Fruit fly (Drosophila melanogaster) whole organism, wandering third instar larva: ENCODE measurements around the gene Lst8.

Experiments
- Abd-B ChIP-seq: fragments of >200 bp; optimal IDR thresholded peaks from 2 replicates; lab custom pipeline; 2017; ENCODE audit warnings: missing biosample characterization, missing genetic modification characterization
- CG9705 ChIP-seq: fragments of 200-800 bp; sonication (Bioruptor generic); optimal IDR thresholded peaks from 2 replicates; lab custom pipeline; 2018; ENCODE audit warnings: missing biosample characterization, mild to moderate bottlenecking, missing genetic modification characterization
- CrebA ChIP-seq: fragments of 200-800 bp; sonication (Bioruptor generic); optimal IDR thresholded peaks from 2 replicates; lab custom pipeline; 2016; ENCODE audit warnings: missing biosample characterization, mild to moderate bottlenecking, missing genetic modification characterization, borderline replicate concordance
- Dfd ChIP-seq: fragments of >200 bp; optimal IDR thresholded peaks from 2 replicates; lab custom pipeline; 2017; ENCODE audit warnings: missing biosample characterization, missing genetic modification characterization
- GATAd ChIP-seq: sonication (Bioruptor generic); optimal IDR thresholded peaks from 2 replicates; lab custom pipeline; 2016; ENCODE audit warnings: missing biosample characterization, missing genetic modification characterization
- HLH106 ChIP-seq: fragments of 200-800 bp; optimal IDR thresholded peaks from 3 replicates; lab custom pipeline; 2019; ENCODE audit warnings: missing biosample characterization, mild to moderate bottlenecking, missing genetic modification characterization, moderate library complexity
- Hnf4 ChIP-seq: fragments of 200-800 bp; sonication (Bioruptor generic); optimal IDR thresholded peaks from 2 replicates; lab custom pipeline; 2016; ENCODE audit warnings: missing biosample characterization, mild to moderate bottlenecking, missing genetic modification characterization
- Hr83 ChIP-seq: fragments of 200-300 bp; sonication (Bioruptor generic); optimal IDR thresholded peaks from 2 replicates; lab custom pipeline; 2016; ENCODE audit warnings: missing biosample characterization, mild to moderate bottlenecking, missing genetic modification characterization, moderate library complexity; ENCODE audit not compliant: poor library complexity, severe bottlenecking
- Jra ChIP-seq: sonication (Bioruptor generic); optimal IDR thresholded peaks from 2 replicates; lab custom pipeline; 2016; ENCODE audit warnings: missing biosample characterization, missing genetic modification characterization
- Mio ChIP-seq: sonication (Bioruptor generic); optimal IDR thresholded peaks from 2 replicates; lab custom pipeline; 2016; ENCODE audit warnings: missing biosample characterization, missing genetic modification characterization
- N ChIP-seq: fragments of >200 bp; optimal IDR thresholded peaks from 2 replicates; lab custom pipeline; 2018; ENCODE audit warnings: missing biosample characterization, missing external identifiers, missing genetic modification characterization
- OdsH ChIP-seq: fragments of 200-800 bp; sonication (Bioruptor generic); optimal IDR thresholded peaks from 2 replicates; lab custom pipeline; 2016; ENCODE audit warnings: missing biosample characterization, mild to moderate bottlenecking, missing genetic modification characterization
- Rel ChIP-seq, 2 experiments: fragments of 200-800 bp; sonication (Bioruptor generic) in 1 of 2; optimal IDR thresholded peaks; 2 replicates in 1 of 2; 3 replicates in 1 of 2; lab custom pipeline; 2016 to 2019; ENCODE audit warnings: mild to moderate bottlenecking in 2 of 2, missing biosample characterization in 2 of 2, missing genetic modification characterization in 2 of 2, moderate library complexity in 1 of 2
- Sp1 ChIP-seq: fragments of 200-800 bp; sonication (Bioruptor generic); optimal IDR thresholded peaks from 3 replicates; lab custom pipeline; 2019; ENCODE audit warnings: missing biosample characterization, mild to moderate bottlenecking, missing genetic modification characterization, moderate library complexity
- br ChIP-seq: fragments of 200-800 bp; sonication (Bioruptor generic); optimal IDR thresholded peaks from 2 replicates; lab custom pipeline; 2016; ENCODE audit warnings: missing biosample characterization, missing genetic modification characterization
- brk ChIP-seq: fragments of 200-800 bp; sonication (Bioruptor generic); optimal IDR thresholded peaks from 2 replicates; lab custom pipeline; 2016; ENCODE audit warnings: missing biosample characterization, mild to moderate bottlenecking, missing genetic modification characterization
- dmrt93B ChIP-seq: fragments of 200-800 bp; sonication (Bioruptor generic); optimal IDR thresholded peaks from 2 replicates; lab custom pipeline; 2018; ENCODE audit warnings: missing biosample characterization, mild to moderate bottlenecking, missing genetic modification characterization
- dsf ChIP-seq: sonication (Bioruptor generic); optimal IDR thresholded peaks from 2 replicates; lab custom pipeline; 2016; ENCODE audit warnings: missing biosample characterization, missing genetic modification characterization, borderline replicate concordance
- ey ChIP-seq: fragments of 200-800 bp; sonication (Bioruptor generic); optimal IDR thresholded peaks from 2 replicates; lab custom pipeline; 2016; ENCODE audit warnings: missing biosample characterization, missing genetic modification characterization
- foxo ChIP-seq, 2 experiments: fragments of 200-800 bp; sonication (Bioruptor generic); optimal IDR thresholded peaks; 2 replicates in 1 of 2; 3 replicates in 1 of 2; lab custom pipeline; 2016 to 2017; ENCODE audit warnings: missing biosample characterization in 2 of 2, missing genetic modification characterization in 2 of 2
- fru ChIP-seq: fragments of 200-800 bp; sonication (Bioruptor generic); optimal IDR thresholded peaks from 3 replicates; lab custom pipeline; 2016; ENCODE audit warnings: missing biosample characterization, mild to moderate bottlenecking, missing genetic modification characterization
- h ChIP-seq: fragments of 200-800 bp; sonication (Bioruptor generic); optimal IDR thresholded peaks from 3 replicates; lab custom pipeline; 2016; ENCODE audit warnings: missing biosample characterization, mild to moderate bottlenecking, missing genetic modification characterization
- jim ChIP-seq: fragments of 175-275, 200-325 bp; sonication (Bioruptor generic); optimal IDR thresholded peaks from 2 replicates; lab custom pipeline; 2016; ENCODE audit warnings: missing biosample characterization, mild to moderate bottlenecking, missing genetic modification characterization
- pan ChIP-seq: fragments of >200 bp; optimal IDR thresholded peaks from 2 replicates; lab custom pipeline; 2017
- psq ChIP-seq: fragments of 200-800 bp; sonication (Bioruptor generic); optimal IDR thresholded peaks from 3 replicates; lab custom pipeline; 2017; ENCODE audit warnings: missing biosample characterization, mild to moderate bottlenecking, missing genetic modification characterization, moderate library complexity
- rgr ChIP-seq: fragments of 200-800 bp; sonication (Bioruptor generic); optimal IDR thresholded peaks from 3 replicates; lab custom pipeline; 2016; ENCODE audit warnings: missing biosample characterization, mild to moderate bottlenecking, missing genetic modification characterization
- sage ChIP-seq: fragments of 200-800 bp; sonication (Bioruptor generic); optimal IDR thresholded peaks from 2 replicates; lab custom pipeline; 2016; ENCODE audit warnings: missing biosample characterization, mild to moderate bottlenecking, missing genetic modification characterization
- sv ChIP-seq: fragments of 200-800 bp; sonication (Bioruptor generic); optimal IDR thresholded peaks from 3 replicates; lab custom pipeline; 2016; ENCODE audit warnings: missing biosample characterization, missing genetic modification characterization
- tai ChIP-seq: sonication (Bioruptor generic); optimal IDR thresholded peaks from 2 replicates; lab custom pipeline; 2016; ENCODE audit warnings: missing biosample characterization, missing genetic modification characterization
- usp ChIP-seq: fragments of >200 bp; optimal IDR thresholded peaks from 2 replicates; lab custom pipeline; 2017; ENCODE audit warnings: missing biosample characterization, missing genetic modification characterization
- woc ChIP-seq: sonication (Bioruptor generic); optimal IDR thresholded peaks from 2 replicates; lab custom pipeline; 2016; ENCODE audit warnings: missing biosample characterization, mild to moderate bottlenecking, missing genetic modification characterization

Lst8 gene

dm6 chrX:9583440-9584103, 22.2 kb downstream of the Lst8 start (continued):
- no peak for TF ChIP-seq jim (GFP tag; lab: Kevin White, UChicago)

DNA sequence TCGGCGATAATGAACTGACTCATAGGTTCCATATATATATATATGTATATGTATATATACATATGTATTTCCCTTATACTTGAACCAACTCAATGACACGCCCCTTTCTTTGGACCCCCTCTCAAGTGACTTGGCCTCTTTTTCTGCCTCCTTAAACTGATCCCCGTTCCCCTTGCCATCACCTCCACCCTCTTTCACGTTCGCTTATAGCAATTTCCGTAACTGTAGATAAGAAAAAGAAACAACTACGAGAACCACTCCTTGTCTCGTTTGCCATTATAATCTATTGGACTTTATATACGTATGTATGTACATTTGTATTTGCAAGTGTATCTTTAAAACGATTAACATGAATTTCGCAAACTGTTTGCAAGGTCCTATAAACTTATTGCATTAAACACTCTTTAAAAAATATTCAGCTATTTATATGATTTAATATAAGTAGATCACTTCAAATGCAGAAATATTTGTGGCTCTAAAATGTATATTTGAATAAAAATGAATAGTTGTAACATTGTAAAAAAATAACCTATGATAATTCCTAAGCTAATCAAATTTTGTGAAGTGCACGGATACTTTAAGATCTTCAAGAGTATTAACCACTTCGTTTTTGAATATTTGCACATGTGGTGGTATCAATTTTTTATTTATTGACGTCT, 23.0 kb downstream of the Lst8 start:
- TF ChIP-seq Hnf4, result peak; percentile 22
- no peak for TF ChIP-seq dsf (GFP tag; lab: Kevin White, UChicago)
- TF ChIP-seq sage (GFP tag; lab: Kevin White, UChicago), result no peak
- no peak for TF ChIP-seq CrebA (GFP tag; lab: Kevin White, UChicago)
- TF ChIP-seq OdsH (GFP tag; lab: Kevin White, UChicago), result peak; percentile 70
- TF ChIP-seq psq, result peak; percentile 45
- TF ChIP-seq jim (GFP tag; lab: Kevin White, UChicago), result no peak
- peak in 1 of 2 experiments; percentile 73 for TF ChIP-seq foxo (GFP tag; optimal IDR thresholded peaks at IDR 0.05; lab: Kevin White, UChicago)
- no peak for TF ChIP-seq usp (GFP tag; lab: Kevin White, UChicago)
- TF ChIP-seq Sp1 (GFP tag; lab: Kevin White, UChicago), result peak; percentile 76
- no peak for TF ChIP-seq Rel (GFP tag; optimal IDR thresholded peaks at IDR 0.05; lab: Kevin White, UChicago)
- TF ChIP-seq Rel (tag; optimal IDR thresholded peaks at IDR 0.05; lab: Kevin White, UChicago), result peak; percentile 25
- no peak for TF ChIP-seq Hr83 (GFP tag; lab: Kevin White, UChicago)
- no peak for TF ChIP-seq tai (GFP tag; lab: Kevin White, UChicago)
- peak; percentile 70 for TF ChIP-seq HLH106 (tag; lab: Kevin White, UChicago)
- TF ChIP-seq sv (GFP tag; lab: Kevin White, UChicago), result no peak
- no peak for TF ChIP-seq Mio (GFP tag; lab: Kevin White, UChicago)
- peak; percentile 1 for TF ChIP-seq CG9705
- TF ChIP-seq pan (lab: Kevin White, UChicago), result no peak
- peak; percentile 14 for TF ChIP-seq Dfd (GFP tag; lab: Kevin White, UChicago)
- TF ChIP-seq brk (GFP tag; lab: Kevin White, UChicago), result peak; percentile 40
- peak; percentile 36 for TF ChIP-seq br (GFP tag; lab: Kevin White, UChicago)
- peak; percentile 64 for TF ChIP-seq fru (GFP tag; lab: Kevin White, UChicago)
- no peak for TF ChIP-seq GATAd (GFP tag; lab: Kevin White, UChicago)
- no peak for TF ChIP-seq Abd-B
- TF ChIP-seq ey (GFP tag; lab: Kevin White, UChicago), result peak; percentile 55
- TF ChIP-seq rgr (GFP tag; lab: Kevin White, UChicago), result peak; percentile 57
- TF ChIP-seq N (GFP tag; lab: Kevin White, UChicago), result no peak
- peak; percentile 68 for TF ChIP-seq h (GFP tag; lab: Kevin White, UChicago)
- TF ChIP-seq Jra (GFP tag; lab: Kevin White, UChicago), result peak; percentile 20
- peak; percentile 41 for TF ChIP-seq dmrt93B (GFP tag; lab: Kevin White, UChicago)
- TF ChIP-seq woc (GFP tag; lab: Kevin White, UChicago), result peak; percentile 36

DNA sequence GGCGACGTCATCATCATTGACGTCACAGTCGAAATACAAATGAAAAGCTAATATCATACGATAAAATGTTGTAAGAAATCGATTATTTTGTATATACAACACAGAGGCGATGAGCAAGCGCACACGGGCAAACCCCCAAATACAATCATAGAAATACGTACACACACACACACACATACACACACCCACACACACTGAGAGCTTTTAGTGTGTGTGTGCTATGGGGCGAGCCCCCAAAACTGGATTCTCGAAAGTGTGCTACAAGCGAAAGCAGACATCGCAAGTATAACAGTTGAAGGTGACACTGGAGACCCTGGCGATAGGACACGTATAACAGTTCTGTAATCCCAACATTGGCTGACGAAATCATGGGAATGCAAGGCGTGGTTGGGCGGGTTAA, 23.9 kb downstream of the Lst8 start:
- TF ChIP-seq Rel (GFP tag; optimal IDR thresholded peaks at IDR 0.05; lab: Kevin White, UChicago), result no peak
- TF ChIP-seq Rel (tag; optimal IDR thresholded peaks at IDR 0.05; lab: Kevin White, UChicago), result peak; percentile 27
- TF ChIP-seq psq, result peak; percentile 3
- TF ChIP-seq foxo (GFP tag; optimal IDR thresholded peaks at IDR 0.05; lab: Kevin White, UChicago), result peak in 1 of 2 experiments; percentile 9
- TF ChIP-seq Dfd (GFP tag; lab: Kevin White, UChicago), result no peak
- no peak for TF ChIP-seq rgr (GFP tag; lab: Kevin White, UChicago)
- TF ChIP-seq woc (GFP tag; lab: Kevin White, UChicago), result peak; percentile 28
- peak; percentile 1 for TF ChIP-seq Hr83 (GFP tag; lab: Kevin White, UChicago)

DNA sequence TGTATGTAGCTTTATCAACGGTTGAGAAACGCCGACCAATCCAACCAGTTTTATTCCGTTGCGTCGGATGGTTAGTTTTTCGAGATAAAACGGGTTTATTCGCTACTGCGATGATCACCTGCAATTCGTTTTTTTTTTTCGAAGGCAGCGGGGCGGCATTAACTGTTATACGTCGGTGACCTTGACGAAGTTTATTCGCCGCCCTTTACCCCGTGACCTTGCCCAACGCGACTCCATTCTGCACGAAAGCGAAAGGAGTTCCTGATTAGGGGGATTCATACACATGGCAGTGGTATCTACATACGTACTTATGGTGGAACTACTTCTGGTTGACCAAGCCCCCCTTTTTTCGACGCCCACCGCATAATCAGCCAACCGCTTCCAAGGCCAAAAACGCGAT, 25.2 kb downstream of the Lst8 start:
- TF ChIP-seq HLH106 (tag; lab: Kevin White, UChicago) (no peak), sage (GFP tag; lab: Kevin White, UChicago) (no peak), Hnf4 (no peak), Sp1 (GFP tag; lab: Kevin White, UChicago) (no peak), OdsH (GFP tag; lab: Kevin White, UChicago) (no peak)
- TF ChIP-seq, all 38 proteins: peak for 0
